Worm (Caenorhabditis elegans) whole organism, L3 larva: ENCODE measurements around the gene M110.3.

Experiments
- ZK546.5 ChIP-seq: sonication (generic microtip); optimal IDR thresholded peaks from 2 replicates; lab custom pipeline; 2017; ENCODE audit warnings: missing biosample characterization, missing genetic modification characterization
- aly-2 ChIP-seq: fragments of 150-350 bp; optimal IDR thresholded peaks from 2 replicates; lab custom pipeline; 2014; ENCODE audit warnings: missing biosample characterization, missing genetic modification characterization
- ama-1 ChIP-seq: fragments of 150-350 bp; optimal IDR thresholded peaks from 2 replicates; lab custom pipeline; 2018
- ceh-28 ChIP-seq: fragments of 150-350 bp; optimal IDR thresholded peaks from 2 replicates; lab custom pipeline; 2014; ENCODE audit warnings: missing biosample characterization, missing genetic modification reagents, missing genetic modification characterization
- ceh-82 ChIP-seq: fragments of 150-350 bp; optimal IDR thresholded peaks from 2 replicates; lab custom pipeline; 2014; ENCODE audit warnings: missing biosample characterization, missing genetic modification characterization
- fos-1 ChIP-seq: fragments of 150-350 bp; optimal IDR thresholded peaks from 2 replicates; lab custom pipeline; 2014; ENCODE audit warnings: missing biosample characterization, missing genetic modification characterization
- lsy-12 ChIP-seq: sonication (generic microtip); optimal IDR thresholded peaks from 2 replicates; lab custom pipeline; 2016; ENCODE audit warnings: mild to moderate bottlenecking, missing genetic modification characterization, missing compliant biosample characterization
- mdl-1 ChIP-seq: fragments of 150-350 bp; optimal IDR thresholded peaks from 2 replicates; lab custom pipeline; 2014; ENCODE audit warnings: missing biosample characterization, missing genetic modification characterization
- nhr-28 ChIP-seq: fragments of 150-350 bp; optimal IDR thresholded peaks from 2 replicates; lab custom pipeline; 2014; ENCODE audit warnings: missing biosample characterization, missing genetic modification characterization
- nhr-76 ChIP-seq: fragments of 150-350 bp; sonication (generic microtip); optimal IDR thresholded peaks from 5 replicates; lab custom pipeline; 2014; ENCODE audit warnings: missing biosample characterization, missing genetic modification characterization
- skn-1 ChIP-seq: fragments of 150-350 bp; optimal IDR thresholded peaks from 2 replicates; lab custom pipeline; 2014; ENCODE audit warnings: missing biosample characterization, missing genetic modification characterization

DNA sequence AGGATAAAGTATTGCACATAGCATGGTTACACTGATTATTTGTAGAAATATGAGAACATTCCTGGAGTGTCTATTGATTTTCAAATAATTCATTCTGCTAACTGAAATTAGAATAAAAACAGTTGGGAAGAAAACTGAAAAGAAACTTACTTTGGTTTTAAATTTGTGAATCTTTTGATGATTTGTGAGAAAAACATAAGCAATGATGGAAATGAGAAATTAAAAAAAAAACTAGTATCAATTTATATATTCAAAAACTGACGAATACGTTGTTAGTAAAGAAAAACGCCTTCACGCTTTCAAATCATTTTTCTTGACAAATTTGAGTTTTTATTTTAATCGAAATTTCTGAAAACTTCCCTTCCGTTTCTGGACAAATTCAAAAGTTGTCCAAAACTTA lies 23.3 kb downstream of the M110.3 start, which contains the start of gene T05C12.9:
- TF ChIP-seq skn-1 (tag; lab: Kevin White, UChicago) (no peak), nhr-76 (tag; lab: Kevin White, UChicago) (no peak), lsy-12 (tag; lab: Kevin White, UChicago) (no peak), ZK546.5 (tag; lab: Kevin White, UChicago) (no peak), aly-2 (tag; lab: Kevin White, UChicago) (no peak), ceh-82 (tag; lab: Kevin White, UChicago) (no peak), fos-1 (tag; lab: Kevin White, UChicago) (no peak), nhr-28 (no peak), ceh-28 (tag; lab: Kevin White, UChicago) (no peak), mdl-1 (no peak), ama-1 (no peak)
